Fruit fly (Drosophila melanogaster) whole organism, embryonic: ENCODE measurements around the gene ND-MNLL.

Experiments
- Asciz ChIP-seq: fragments of 200-800 bp; sonication (Bioruptor generic); optimal IDR thresholded peaks from 2 replicates; lab custom pipeline; 2017; ENCODE audit warnings: missing biosample characterization, mild to moderate bottlenecking, missing genetic modification characterization, missing genetic modification reagents
- Bgb ChIP-seq: fragments of 200-800 bp; sonication (Bioruptor generic); IDR thresholded peaks from 2 replicates; pipeline ENCODE4 v1.3.6; 2022; ENCODE audit warnings: missing biosample characterization, missing genetic modification characterization; ENCODE audit not compliant: partially characterized antibody
- CG10979 ChIP-seq: fragments of 200-800 bp; sonication (Bioruptor generic); optimal IDR thresholded peaks from 2 replicates; lab custom pipeline; 2018; ENCODE audit warnings: missing biosample characterization, mild to moderate bottlenecking, missing genetic modification characterization, moderate library complexity
- CG11504 ChIP-seq: fragments of 200-800 bp; sonication (Bioruptor generic); optimal IDR thresholded peaks from 3 replicates; lab custom pipeline; 2019; ENCODE audit warnings: missing biosample characterization, mild to moderate bottlenecking, missing genetic modification characterization, moderate library complexity
- CG12155 ChIP-seq: fragments of 200-800 bp; sonication (Bioruptor generic); optimal IDR thresholded peaks from 3 replicates; lab custom pipeline; 2016; ENCODE audit warnings: missing biosample characterization, missing genetic modification characterization
- CG12219 ChIP-seq: fragments of 200-800 bp; sonication (Bioruptor generic); optimal IDR thresholded peaks from 3 replicates; lab custom pipeline; 2018; ENCODE audit warnings: missing biosample characterization, mild to moderate bottlenecking, missing genetic modification characterization
- CG12391 ChIP-seq: fragments of 200-800 bp; sonication (Bioruptor generic); optimal IDR thresholded peaks from 3 replicates; lab custom pipeline; 2018; ENCODE audit warnings: missing biosample characterization, mild to moderate bottlenecking, missing genetic modification characterization, moderate library complexity
- CG14667 ChIP-seq: fragments of 200-800 bp; sonication (Bioruptor generic); IDR thresholded peaks from 2 replicates; pipeline ENCODE4 v1.3.6; 2022; ENCODE audit warnings: missing biosample characterization, missing genetic modification characterization
- CG15601 ChIP-seq: fragments of 200-800 bp; sonication (Bioruptor generic); optimal IDR thresholded peaks from 3 replicates; lab custom pipeline; 2019; ENCODE audit warnings: missing biosample characterization, mild to moderate bottlenecking, missing genetic modification characterization, moderate library complexity
- CG17802 ChIP-seq: fragments of 200-800 bp; sonication (Bioruptor generic); optimal IDR thresholded peaks from 2 replicates; lab custom pipeline; 2018; ENCODE audit warnings: missing biosample characterization, mild to moderate bottlenecking, missing genetic modification characterization, moderate library complexity
- CG31388 ChIP-seq: fragments of 200-800 bp; sonication (Bioruptor generic); optimal IDR thresholded peaks from 2 replicates; lab custom pipeline; 2016; ENCODE audit warnings: missing biosample characterization, missing genetic modification characterization
- CG32532 ChIP-seq: fragments of 200-800 bp; sonication (Bioruptor generic); IDR thresholded peaks from 2 replicates; pipeline ENCODE4 v1.3.6; 2022; ENCODE audit warnings: missing biosample characterization, missing genetic modification characterization
- CG3281 ChIP-seq: fragments of 200-800 bp; sonication (Bioruptor generic); optimal IDR thresholded peaks from 3 replicates; lab custom pipeline; 2017; ENCODE audit warnings: missing biosample characterization, mild to moderate bottlenecking, missing genetic modification characterization
- CG33557 ChIP-seq: fragments of 200-800 bp; sonication (Bioruptor generic); optimal IDR thresholded peaks from 2 replicates; lab custom pipeline; 2019; ENCODE audit warnings: missing biosample characterization, mild to moderate bottlenecking, missing genetic modification characterization, moderate library complexity
- CG3995 ChIP-seq: fragments of 200-800 bp; sonication (Bioruptor generic); optimal IDR thresholded peaks from 3 replicates; lab custom pipeline; 2016; ENCODE audit warnings: missing biosample characterization, missing genetic modification characterization
- CG6272 ChIP-seq: fragments of 200-800 bp; sonication (Bioruptor generic); IDR thresholded peaks from 2 replicates; pipeline ENCODE4 v1.3.6; 2022; ENCODE audit warnings: missing biosample characterization, missing genetic modification characterization
- CG6689 ChIP-seq: fragments of 200-800 bp; sonication (Bioruptor generic); IDR thresholded peaks from 2 replicates; pipeline ENCODE4 v1.3.6; 2022; ENCODE audit warnings: missing biosample characterization, missing genetic modification characterization
- CG6791 ChIP-seq: fragments of 200-800 bp; sonication (Bioruptor generic); IDR thresholded peaks from 3 replicates; pipeline ENCODE4 v1.3.6; 2022; ENCODE audit warnings: missing biosample characterization, missing genetic modification characterization; ENCODE audit not compliant: partially characterized antibody
- Doc2 ChIP-seq: fragments of 200-800 bp; sonication (Bioruptor generic); IDR thresholded peaks from 2 replicates; pipeline ENCODE4 v1.3.6; 2022; ENCODE audit warnings: missing biosample characterization, missing genetic modification characterization
- Dp ChIP-seq: fragments of 200-800 bp; sonication (Bioruptor generic); optimal IDR thresholded peaks from 2 replicates; lab custom pipeline; 2018; ENCODE audit warnings: missing biosample characterization, mild to moderate bottlenecking, missing genetic modification characterization, moderate library complexity
- E2f1 ChIP-seq: fragments of 200-800 bp; sonication (Bioruptor generic); IDR thresholded peaks from 2 replicates; pipeline ENCODE4 v1.3.6; 2022; ENCODE audit warnings: missing biosample characterization, missing genetic modification characterization
- Fer3 ChIP-seq: fragments of 200-800 bp; sonication (Bioruptor generic); optimal IDR thresholded peaks from 2 replicates; lab custom pipeline; 2018; ENCODE audit warnings: missing biosample characterization, mild to moderate bottlenecking, missing genetic modification characterization, moderate library complexity
- HLH3B ChIP-seq: fragments of 200-800 bp; sonication (Bioruptor generic); IDR thresholded peaks from 2 replicates; pipeline ENCODE4 v1.3.6; 2022; ENCODE audit warnings: missing biosample characterization, missing genetic modification characterization
- Hmx ChIP-seq: fragments of 200-800 bp; sonication (Bioruptor generic); optimal IDR thresholded peaks from 2 replicates; lab custom pipeline; 2016; ENCODE audit warnings: missing biosample characterization, missing genetic modification characterization
- Mad ChIP-seq: fragments of 200-800 bp; sonication (Bioruptor generic); optimal IDR thresholded peaks from 2 replicates; lab custom pipeline; 2016; ENCODE audit warnings: missing biosample characterization, missing genetic modification characterization
- Nf-YB ChIP-seq: fragments of 200-800 bp; sonication (Bioruptor generic); optimal IDR thresholded peaks from 3 replicates; lab custom pipeline; 2019; ENCODE audit warnings: missing biosample characterization, mild to moderate bottlenecking, missing genetic modification characterization, moderate library complexity
- Nf-YC ChIP-seq: fragments of 200-800 bp; optimal IDR thresholded peaks from 3 replicates; lab custom pipeline; 2019; ENCODE audit warnings: missing biosample characterization, mild to moderate bottlenecking, missing genetic modification characterization, moderate library complexity
- Oli ChIP-seq: fragments of 200-800 bp; sonication (Bioruptor generic); optimal IDR thresholded peaks from 2 replicates; lab custom pipeline; 2018; ENCODE audit warnings: missing biosample characterization, mild to moderate bottlenecking, missing genetic modification characterization, moderate library complexity
- Pdp1 ChIP-seq, 2 experiments: fragments of 200-800 bp; sonication (Bioruptor generic); optimal IDR thresholded peaks; 3 replicates each; lab custom pipeline; 2016; ENCODE audit warnings: missing biosample characterization in 2 of 2, missing genetic modification characterization in 2 of 2, mild to moderate bottlenecking in 1 of 2, moderate library complexity in 1 of 2
- Sin3A ChIP-seq: fragments of >200 bp; optimal IDR thresholded peaks from 2 replicates; lab custom pipeline; 2018
- al ChIP-seq: fragments of 200-800 bp; sonication (Bioruptor generic); IDR thresholded peaks from 2 replicates; pipeline ENCODE4 v1.3.6; 2022; ENCODE audit warnings: missing biosample characterization, missing genetic modification characterization
- ara ChIP-seq: fragments of 200-800 bp; sonication (Bioruptor generic); IDR thresholded peaks from 2 replicates; pipeline ENCODE4 v1.3.6; 2022; ENCODE audit warnings: missing biosample characterization, missing genetic modification characterization
- bcd ChIP-seq: fragments of 200-800 bp; sonication (Bioruptor generic); optimal IDR thresholded peaks from 2 replicates; lab custom pipeline; 2017; ENCODE audit warnings: missing biosample characterization, mild to moderate bottlenecking, missing genetic modification characterization
- caup ChIP-seq: fragments of 200-800 bp; sonication (Bioruptor generic); optimal IDR thresholded peaks from 3 replicates; lab custom pipeline; 2017; ENCODE audit warnings: missing biosample characterization, mild to moderate bottlenecking, missing genetic modification characterization, moderate library complexity; ENCODE audit not compliant: severe bottlenecking
- crp ChIP-seq, 2 experiments: fragments of 200-800 bp; sonication (Bioruptor generic); optimal IDR thresholded peaks; 2 replicates in 1 of 2; 3 replicates in 1 of 2; lab custom pipeline; 2017; ENCODE audit warnings: missing biosample characterization in 2 of 2, missing genetic modification characterization in 2 of 2, mild to moderate bottlenecking in 1 of 2, moderate library complexity in 1 of 2
- dan ChIP-seq: fragments of 200-800 bp; sonication (Bioruptor generic); IDR thresholded peaks from 2 replicates; pipeline ENCODE4 v1.3.6; 2022; ENCODE audit warnings: missing biosample characterization, missing genetic modification characterization
- dm ChIP-seq: fragments of 200-800 bp; sonication (Bioruptor generic); optimal IDR thresholded peaks from 3 replicates; lab custom pipeline; 2016; ENCODE audit warnings: missing biosample characterization, missing genetic modification characterization
- emc ChIP-seq: fragments of 200-800 bp; sonication (Bioruptor generic); optimal IDR thresholded peaks from 2 replicates; lab custom pipeline; 2016; ENCODE audit warnings: missing biosample characterization, missing genetic modification characterization
- fd3F ChIP-seq: fragments of 200-800 bp; sonication (Bioruptor generic); optimal IDR thresholded peaks from 2 replicates; lab custom pipeline; 2018; ENCODE audit warnings: missing biosample characterization, mild to moderate bottlenecking, missing genetic modification characterization, moderate library complexity
- ftz-f1 ChIP-seq: fragments of 200-800 bp; sonication (Bioruptor generic); optimal IDR thresholded peaks from 2 replicates; lab custom pipeline; 2016; ENCODE audit warnings: missing biosample characterization, missing genetic modification characterization
- grau ChIP-seq: fragments of 200-800 bp; optimal IDR thresholded peaks from 3 replicates; lab custom pipeline; 2019; ENCODE audit warnings: missing biosample characterization, mild to moderate bottlenecking, missing genetic modification characterization, moderate library complexity
- gsb ChIP-seq: fragments of 200-800 bp; sonication (Bioruptor generic); IDR thresholded peaks from 2 replicates; pipeline ENCODE4 v1.3.6; 2022; ENCODE audit warnings: missing biosample characterization, missing genetic modification characterization
- odd ChIP-seq: fragments of 200-800 bp; sonication (Bioruptor generic); optimal IDR thresholded peaks from 2 replicates; lab custom pipeline; 2017; ENCODE audit warnings: missing biosample characterization, mild to moderate bottlenecking, missing genetic modification characterization
- pan ChIP-seq, 4 experiments: fragments of >200 bp in 3 of 4; fragments of 200-800 bp in 1 of 4; sonication (Bioruptor generic) in 1 of 4; optimal IDR thresholded peaks in 3 of 4; IDR thresholded peaks in 1 of 4; 2 replicates each; pipeline versions ENCODE4 v1.3.6 to Lab custom; 2017 to 2022; ENCODE audit warnings: missing biosample characterization in 2 of 4, missing genetic modification characterization in 2 of 4, mixed read lengths in 1 of 4
- peb ChIP-seq: fragments of 200-800 bp; sonication (Bioruptor generic); IDR thresholded peaks from 2 replicates; pipeline ENCODE4 v1.3.6; 2022; ENCODE audit warnings: missing biosample characterization, missing genetic modification characterization
- tna ChIP-seq: fragments of 200-800 bp; sonication (Bioruptor generic); IDR thresholded peaks from 2 replicates; pipeline ENCODE4 v1.3.6; 2022; ENCODE audit warnings: missing biosample characterization, missing genetic modification characterization; ENCODE audit not compliant: partially characterized antibody
- trh ChIP-seq: fragments of 200-800 bp; sonication (Bioruptor generic); optimal IDR thresholded peaks from 2 replicates; lab custom pipeline; 2016; ENCODE audit warnings: missing biosample characterization, missing genetic modification characterization
- twi ChIP-seq: fragments of 200-800 bp; optimal IDR thresholded peaks from 2 replicates; lab custom pipeline; 2019; ENCODE audit warnings: missing biosample characterization, mild to moderate bottlenecking, missing genetic modification characterization, moderate library complexity
- zen ChIP-seq: fragments of 200-800 bp; sonication (Bioruptor generic); optimal IDR thresholded peaks from 3 replicates; lab custom pipeline; 2018; ENCODE audit warnings: missing biosample characterization, mild to moderate bottlenecking, missing genetic modification characterization, moderate library complexity

Gene ND-MNLL

dm6 chrX:7888386-7889024, 5.1 kb downstream of the ND-MNLL start, which contains the start of gene Acat1 (continued):
- TF ChIP-seq caup: peak; percentile 65
- peak; percentile 22; the same call in 1 of the 2 replicates for TF ChIP-seq E2f1
- TF ChIP-seq crp (GFP tag; optimal IDR thresholded peaks at IDR 0.05; lab: Kevin White, UChicago): peak; percentile 11 to 83
- TF ChIP-seq CG31388 (GFP tag; lab: Kevin White, UChicago): no peak
- no peak for TF ChIP-seq dan (GFP tag; lab: Robert Waterston, UW)
- TF ChIP-seq gsb: no peak
- peak; percentile 38; the same call in 1 of the 2 replicates for TF ChIP-seq ara (GFP tag; lab: Robert Waterston, UW)
- TF ChIP-seq zen (tag; lab: Kevin White, UChicago): peak; percentile 34
- no peak for TF ChIP-seq trh (GFP tag; lab: Kevin White, UChicago)
- TF ChIP-seq Dp: peak; percentile 35
- TF ChIP-seq CG3281 (GFP tag; lab: Kevin White, UChicago): no peak
- TF ChIP-seq Sin3A: no peak
- no peak for TF ChIP-seq tna (GFP tag; lab: Robert Waterston, UW)
- TF ChIP-seq grau (tag; lab: Kevin White, UChicago): peak; percentile 41
- TF ChIP-seq CG12219 (GFP tag; lab: Kevin White, UChicago): no peak
- TF ChIP-seq peb: no peak
- TF ChIP-seq Hmx (GFP tag; lab: Kevin White, UChicago): peak; percentile 46
- TF ChIP-seq bcd (GFP tag; lab: Kevin White, UChicago): peak; percentile 42
- peak; percentile 48 to 100 for TF ChIP-seq Pdp1 (GFP tag; optimal IDR thresholded peaks at IDR 0.05; lab: Kevin White, UChicago)
- TF ChIP-seq CG33557 (GFP tag; lab: Kevin White, UChicago): no peak
- TF ChIP-seq CG6689 (GFP tag; lab: Robert Waterston, UW): peak; percentile 66
- TF ChIP-seq CG14667 (GFP tag; lab: Robert Waterston, UW): no peak
- no peak for TF ChIP-seq Doc2
- TF ChIP-seq CG12155: peak; percentile 65
- no peak for TF ChIP-seq CG6272
- peak; percentile 49 for TF ChIP-seq Fer3 (tag; lab: Kevin White, UChicago)
- no peak for TF ChIP-seq CG11504 (tag; lab: Kevin White, UChicago)
- peak; percentile 39 for TF ChIP-seq CG10979
- TF ChIP-seq CG15601 (tag; lab: Kevin White, UChicago): no peak
- no peak for TF ChIP-seq pan (optimal IDR thresholded peaks at IDR 0.05; lab: Kevin White, UChicago)
- TF ChIP-seq pan (GFP tag; optimal IDR thresholded peaks at IDR 0.05 in 1 of 2, IDR thresholded peaks at IDR 0.05 in 1 of 2): peak in 1 of 2 experiments; percentile 61
- TF ChIP-seq CG3995 (GFP tag; lab: Kevin White, UChicago): peak; percentile 39
- TF ChIP-seq CG12391: peak; percentile 75
- TF ChIP-seq CG32532 (GFP tag; lab: Robert Waterston, UW): peak; percentile 72
- TF ChIP-seq CG6791: peak; percentile 61
- no peak for TF ChIP-seq CG17802
- TF ChIP-seq twi (tag; lab: Kevin White, UChicago): no peak
- peak; percentile 48; the same call in 1 of the 2 replicates for TF ChIP-seq HLH3B (GFP tag; lab: Robert Waterston, UW)
- TF ChIP-seq al (GFP tag; lab: Robert Waterston, UW): peak; percentile 7; the same call in 1 of the 2 replicates
- TF ChIP-seq Nf-YB (GFP tag; lab: Kevin White, UChicago): peak; percentile 39
- TF ChIP-seq dm (GFP tag; lab: Kevin White, UChicago): peak; percentile 32
- no peak for TF ChIP-seq Mad (GFP tag; lab: Kevin White, UChicago)
- TF ChIP-seq Oli (tag; lab: Kevin White, UChicago): peak; percentile 5
- no peak for TF ChIP-seq ftz-f1 (GFP tag; lab: Kevin White, UChicago)
- TF ChIP-seq odd: no peak
- no peak for TF ChIP-seq emc (GFP tag; lab: Kevin White, UChicago)
- no peak; the same call in 1 of the 2 replicates for TF ChIP-seq Bgb (GFP tag; lab: Robert Waterston, UW)
- peak; percentile 56 for TF ChIP-seq Asciz (GFP tag; lab: Kevin White, UChicago)
- TF ChIP-seq Nf-YC (tag; lab: Kevin White, UChicago): peak; percentile 42
- TF ChIP-seq fd3F (GFP tag; lab: Kevin White, UChicago): no peak
